Fruit fly (Drosophila melanogaster) whole organism, prepupa: ENCODE measurements around the gene RhoGAP68F.

Source experiments
- CG16779 ChIP-seq: fragments of 200-800 bp; sonication (Bioruptor generic); optimal IDR thresholded peaks from 3 replicates; lab custom pipeline; 2017; ENCODE audit warnings: missing biosample characterization, mild to moderate bottlenecking, missing genetic modification characterization
- CG8119 ChIP-seq: fragments of 200-800 bp; sonication (Bioruptor generic); IDR thresholded peaks from 3 replicates; pipeline ENCODE4 v1.3.6; 2022; ENCODE audit warnings: missing biosample characterization, missing genetic modification characterization
- Eip78C ChIP-seq: fragments of 200-800 bp; sonication (Bioruptor generic); peaks from one replicate; lab custom pipeline; 2016; ENCODE audit warnings: missing biosample characterization, missing genetic modification characterization
- Sox102F ChIP-seq: fragments of 200-800 bp; sonication (Bioruptor generic); optimal IDR thresholded peaks from 2 replicates; lab custom pipeline; 2016; ENCODE audit warnings: missing biosample characterization, mild to moderate bottlenecking, missing genetic modification characterization
- achi ChIP-seq: fragments of 200-800 bp; sonication (Bioruptor generic); optimal IDR thresholded peaks from 3 replicates; lab custom pipeline; 2016; ENCODE audit warnings: missing biosample characterization, missing genetic modification characterization
- dsx ChIP-seq: fragments of 200-800 bp; optimal IDR thresholded peaks from 3 replicates; lab custom pipeline; 2019; ENCODE audit warnings: missing biosample characterization, mild to moderate bottlenecking, missing genetic modification characterization, moderate library complexity; ENCODE audit not compliant: poor library complexity, severe bottlenecking

- no peak for TF ChIP-seq dsx (GFP tag; lab: Kevin White, UChicago)
- TF ChIP-seq Sox102F (GFP tag; lab: Kevin White, UChicago), result no peak
- peak; percentile 41; the same call in 1 of the 3 replicates for TF ChIP-seq CG8119 (GFP tag; lab: Robert Waterston, UW)
- TF ChIP-seq achi (GFP tag; lab: Kevin White, UChicago), result peak; percentile 63
- peak; percentile 94 for TF ChIP-seq Eip78C (GFP tag; lab: Kevin White, UChicago)
- TF ChIP-seq CG16779 (tag; lab: Kevin White, UChicago), result peak; percentile 27
Measured at dm6 chr3L:12139232-12139698, 597 bp downstream of the RhoGAP68F start.
